Worm (Caenorhabditis elegans) whole organism, young adult: ENCODE data around the gene F41G3.5.

Source experiments
- D2030.7 ChIP-seq: fragments of 200-800 bp; sonication (Bioruptor generic); IDR thresholded peaks from 2 replicates; pipeline ENCODE4 v1.3.6; 2022; ENCODE audit warnings: missing genetic modification reagents, missing genetic modification characterization, missing compliant biosample characterization
- F10E7.11 ChIP-seq: sonication (generic microtip); optimal IDR thresholded peaks from 2 replicates; lab custom pipeline; 2017; ENCODE audit warnings: mild to moderate bottlenecking, missing genetic modification characterization, moderate library complexity, missing compliant biosample characterization
- F37B4.10 ChIP-seq: fragments of 200-800 bp; sonication (Bioruptor generic); IDR thresholded peaks from 2 replicates; pipeline ENCODE4 v1.3.6; 2022; ENCODE audit warnings: missing genetic modification characterization, missing compliant biosample characterization
- F55B11.4 ChIP-seq: sonication (generic microtip); optimal IDR thresholded peaks from 2 replicates; lab custom pipeline; 2016; ENCODE audit warnings: missing compliant biosample characterization, missing genetic modification characterization, borderline replicate concordance; ENCODE audit not compliant: insufficient read depth
- K11D2.4 ChIP-seq: fragments of 200-800 bp; sonication (Bioruptor generic); IDR thresholded peaks from 2 replicates; pipeline ENCODE4 v1.3.6; 2022; ENCODE audit warnings: missing genetic modification reagents, missing genetic modification characterization, missing compliant biosample characterization
- T07F8.4 ChIP-seq: sonication (generic microtip); optimal IDR thresholded peaks from 2 replicates; lab custom pipeline; 2016; ENCODE audit warnings: mild to moderate bottlenecking, missing genetic modification characterization, moderate library complexity, missing compliant biosample characterization
- Y53G8AR.9 ChIP-seq: fragments of 200-800 bp; sonication (Bioruptor generic); conservative IDR thresholded peaks from 2 replicates; pipeline ENCODE4 v1.3.6; 2022; ENCODE audit warnings: missing genetic modification reagents, missing genetic modification characterization, missing compliant biosample characterization
- Y56A3A.18 ChIP-seq: fragments of 200-800 bp; sonication (Bioruptor generic); IDR thresholded peaks from 2 replicates; pipeline ENCODE4 v1.3.6; 2022; ENCODE audit warnings: missing genetic modification reagents, missing genetic modification characterization, missing compliant biosample characterization
- Y67H2A.10 ChIP-seq: fragments of 200-800 bp; sonication (Bioruptor generic); conservative IDR thresholded peaks from 2 replicates; pipeline ENCODE4 v1.3.6; 2022; ENCODE audit warnings: missing genetic modification reagents, missing genetic modification characterization, missing compliant biosample characterization
- ama-1 ChIP-seq, 3 experiments: fragments of 150-350 bp in 1 of 3; sonication (generic microtip) in 2 of 3; optimal IDR thresholded peaks; 2 replicates each; lab custom pipeline; 2014 to 2018; ENCODE audit warnings: missing biosample characterization in 2 of 3, missing genetic modification characterization in 2 of 3, missing genetic modification reagents in 2 of 3
- aptf-3 ChIP-seq: fragments of 200-800 bp; sonication (Bioruptor generic); IDR thresholded peaks from 2 replicates; pipeline ENCODE4 v1.3.6; 2022; ENCODE audit warnings: missing genetic modification characterization, missing compliant biosample characterization
- atf-7 ChIP-seq: sonication (generic microtip); optimal IDR thresholded peaks from 2 replicates; lab custom pipeline; 2017; ENCODE audit warnings: mild to moderate bottlenecking, missing genetic modification characterization, missing compliant biosample characterization
- ceh-100 ChIP-seq: fragments of 200-800 bp; sonication (Bioruptor generic); IDR thresholded peaks from 2 replicates; pipeline ENCODE4 v1.3.6; 2022; ENCODE audit warnings: missing genetic modification reagents, missing genetic modification characterization, missing compliant biosample characterization
- ceh-27 ChIP-seq: fragments of 200-800 bp; sonication (Bioruptor generic); optimal IDR thresholded peaks from 2 replicates; lab custom pipeline; 2018; ENCODE audit warnings: mild to moderate bottlenecking, missing genetic modification characterization, moderate library complexity, missing compliant biosample characterization
- ceh-58 ChIP-seq: fragments of 200-800 bp; sonication (Bioruptor generic); IDR thresholded peaks from 2 replicates; pipeline ENCODE4 v1.3.6; 2022; ENCODE audit warnings: missing genetic modification characterization, missing compliant biosample characterization
- die-1 ChIP-seq: sonication (generic microtip); optimal IDR thresholded peaks from 2 replicates; lab custom pipeline; 2016; ENCODE audit warnings: missing genotype, mild to moderate bottlenecking, missing genetic modification characterization, missing compliant biosample characterization
- dox-1 ChIP-seq: fragments of 200-800 bp; sonication (Bioruptor generic); IDR thresholded peaks from 2 replicates; pipeline ENCODE4 v1.3.6; 2022; ENCODE audit warnings: missing genetic modification reagents, missing genetic modification characterization, missing compliant biosample characterization
- egl-44 ChIP-seq: fragments of 200-800 bp; sonication (Bioruptor generic); IDR thresholded peaks from 2 replicates; pipeline ENCODE4 v1.3.6; 2022; ENCODE audit warnings: missing genetic modification reagents, missing genetic modification characterization, missing compliant biosample characterization
- egrh-3 ChIP-seq: fragments of 200-800 bp; sonication (Bioruptor generic); IDR thresholded peaks from 2 replicates; pipeline ENCODE4 v1.3.6; 2022; ENCODE audit warnings: missing genetic modification reagents, missing genetic modification characterization, missing compliant biosample characterization
- hrde-1 ChIP-seq: sonication (generic microtip); optimal IDR thresholded peaks from 2 replicates; lab custom pipeline; 2016; ENCODE audit warnings: missing genetic modification characterization, mild to moderate bottlenecking, missing compliant biosample characterization, moderate library complexity, missing genotype, missing genetic modification reagents, borderline replicate concordance
- lag-1 ChIP-seq: fragments of 200-800 bp; sonication (Bioruptor generic); IDR thresholded peaks from 2 replicates; pipeline ENCODE4 v1.3.6; 2022; ENCODE audit warnings: missing genetic modification reagents, missing genetic modification characterization, missing compliant biosample characterization
- let-526 ChIP-seq: fragments of 200-800 bp; sonication (Bioruptor generic); IDR thresholded peaks from 2 replicates; pipeline ENCODE4 v1.3.6; 2022; ENCODE audit warnings: missing genetic modification reagents, missing genetic modification characterization, missing compliant biosample characterization
- lin-40 ChIP-seq: sonication (generic microtip); optimal IDR thresholded peaks from 2 replicates; lab custom pipeline; 2016; ENCODE audit warnings: missing genetic modification characterization, mild to moderate bottlenecking, missing compliant biosample characterization, missing genotype, missing genetic modification reagents
- lin-54 ChIP-seq: fragments of 200-800 bp; sonication (Bioruptor generic); optimal IDR thresholded peaks from 2 replicates; lab custom pipeline; 2018; ENCODE audit warnings: mild to moderate bottlenecking, missing genetic modification characterization, missing compliant biosample characterization
- lsy-27 ChIP-seq: sonication (generic microtip); optimal IDR thresholded peaks from 2 replicates; lab custom pipeline; 2017; ENCODE audit warnings: missing genetic modification characterization, mild to moderate bottlenecking, missing compliant biosample characterization, antibody characterized with exemption, missing genotype, borderline replicate concordance; ENCODE audit not compliant: insufficient read depth
- madf-10 ChIP-seq: sonication (generic microtip); optimal IDR thresholded peaks from 2 replicates; lab custom pipeline; 2016; ENCODE audit warnings: mild to moderate bottlenecking, missing genetic modification characterization, missing compliant biosample characterization
- nfyb-1 ChIP-seq: fragments of 200-800 bp; sonication (Bioruptor generic); IDR thresholded peaks from 2 replicates; pipeline ENCODE4 v1.3.6; 2022; ENCODE audit warnings: missing genetic modification reagents, missing genetic modification characterization, missing compliant biosample characterization
- nhr-120 ChIP-seq: fragments of 200-800 bp; sonication (Bioruptor generic); IDR thresholded peaks from 2 replicates; pipeline ENCODE4 v1.3.6; 2022; ENCODE audit warnings: missing genetic modification characterization, missing compliant biosample characterization
- pbrm-1 ChIP-seq: fragments of 200-800 bp; sonication (Bioruptor generic); IDR thresholded peaks from 2 replicates; pipeline ENCODE4 v1.3.6; 2022; ENCODE audit warnings: missing genetic modification reagents, missing genetic modification characterization, missing compliant biosample characterization
- repo-1 ChIP-seq: sonication (generic microtip); optimal IDR thresholded peaks from 2 replicates; lab custom pipeline; 2017; ENCODE audit warnings: mild to moderate bottlenecking, missing genetic modification characterization, missing compliant biosample characterization
- sdz-38 ChIP-seq: sonication (generic microtip); optimal IDR thresholded peaks from 2 replicates; lab custom pipeline; 2016; ENCODE audit warnings: missing genotype, missing genetic modification characterization, missing compliant biosample characterization
- snpc-1.1 ChIP-seq: sonication (generic microtip); optimal IDR thresholded peaks from 2 replicates; lab custom pipeline; 2017; ENCODE audit warnings: missing genetic modification characterization, mild to moderate bottlenecking, missing compliant biosample characterization, antibody characterized with exemption, moderate library complexity, missing genotype, missing genetic modification reagents; ENCODE audit not compliant: insufficient read depth
- snpc-1.3 ChIP-seq: sonication (generic microtip); optimal IDR thresholded peaks from 2 replicates; lab custom pipeline; 2017; ENCODE audit warnings: missing genetic modification characterization, mild to moderate bottlenecking, missing compliant biosample characterization, antibody characterized with exemption, moderate library complexity, missing genotype, missing genetic modification reagents; ENCODE audit not compliant: insufficient read depth
- tbx-9 ChIP-seq: sonication (generic microtip); optimal IDR thresholded peaks from 2 replicates; lab custom pipeline; 2016; ENCODE audit warnings: borderline replicate concordance, missing genetic modification characterization, inconsistent platforms, missing compliant biosample characterization
- tlf-1 ChIP-seq: fragments of 200-800 bp; sonication (Bioruptor generic); optimal IDR thresholded peaks from 2 replicates; lab custom pipeline; 2018; ENCODE audit warnings: mild to moderate bottlenecking, missing genetic modification characterization, missing compliant biosample characterization
- ztf-6 ChIP-seq: fragments of 200-800 bp; sonication (Bioruptor generic); IDR thresholded peaks from 2 replicates; pipeline ENCODE4 v1.3.6; 2022; ENCODE audit warnings: missing genetic modification reagents, missing genetic modification characterization, missing compliant biosample characterization

The F41G3.5 gene

DNA sequence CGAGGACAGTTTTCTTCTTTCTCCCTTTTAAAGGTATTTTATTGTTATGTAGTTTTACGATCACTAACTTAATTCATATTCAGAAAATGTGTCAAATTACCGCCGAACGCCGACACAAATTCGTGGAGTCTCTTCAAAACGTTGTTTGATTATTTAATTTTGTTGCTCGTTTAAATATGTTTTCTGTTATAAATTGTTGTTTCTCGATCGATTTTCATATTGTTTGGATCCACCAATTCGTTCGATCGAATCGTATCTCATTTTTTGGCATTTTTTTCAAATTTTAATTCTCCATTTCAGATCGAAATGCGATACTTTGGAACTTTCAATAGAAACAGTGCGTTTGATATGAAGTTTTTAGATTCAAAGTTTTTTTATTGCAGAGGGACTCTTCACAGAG, 3.9 kb upstream of the F41G3.5 start, which contains the start of gene F41G3.6:
Gene F41G3.6, plus strand, starts transcription at position 301 of the 400 bp plus-strand sequence.
- no peak for TF ChIP-seq F37B4.10 (GFP tag; lab: Robert Waterston, UW)
- no peak for TF ChIP-seq K11D2.4 (GFP tag; lab: Robert Waterston, UW)
- TF ChIP-seq Y56A3A.18 (GFP tag; lab: Robert Waterston, UW): no peak
- no peak for TF ChIP-seq pbrm-1 (GFP tag; lab: Robert Waterston, UW)
- no peak for TF ChIP-seq hrde-1 (tag; lab: Kevin White, UChicago)
- TF ChIP-seq tbx-9: no peak
- TF ChIP-seq lag-1: no peak
- TF ChIP-seq sdz-38: no peak
- no peak for TF ChIP-seq ceh-27 (GFP tag; lab: Kevin White, UChicago)
- TF ChIP-seq Y53G8AR.9 (GFP tag; lab: Robert Waterston, UW): no peak
- TF ChIP-seq snpc-1.3 (tag; lab: Kevin White, UChicago): no peak
- no peak for TF ChIP-seq D2030.7 (GFP tag; lab: Robert Waterston, UW)
- TF ChIP-seq lin-54: no peak
- TF ChIP-seq nhr-120 (GFP tag; lab: Robert Waterston, UW): no peak

DNA sequence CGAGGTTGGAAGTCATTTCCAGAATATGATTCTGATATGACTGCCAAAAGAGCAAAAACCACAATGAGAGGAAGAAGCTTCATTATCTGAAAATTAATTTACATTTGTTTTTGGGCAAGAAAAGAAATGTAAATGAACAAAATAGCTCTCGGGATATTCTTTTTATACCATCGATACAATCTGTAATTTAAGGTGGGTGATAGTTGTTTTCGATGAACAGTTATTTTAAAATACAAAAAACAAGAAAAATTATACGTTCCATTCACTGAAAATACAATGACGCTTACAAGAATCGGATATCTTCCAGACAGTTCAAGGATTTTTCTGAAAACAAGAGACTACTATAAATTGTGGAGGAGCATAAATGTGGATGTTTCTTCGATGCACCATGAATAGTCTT, 1.9 kb upstream of the F41G3.5 start, which contains the start of gene ins-15:
Gene ins-15, minus strand, starts transcription at position 101 of the 400 bp plus-strand sequence.
- TF ChIP-seq nfyb-1 (GFP tag; lab: Robert Waterston, UW) (no peak), die-1 (no peak), lin-40 (no peak), tlf-1 (no peak), repo-1 (tag; lab: Kevin White, UChicago) (no peak), dox-1 (GFP tag; lab: Robert Waterston, UW) (no peak), ama-1 (optimal IDR thresholded peaks at IDR 0.05; lab: Kevin White, UChicago) (no peak), ama-1 (GFP tag; optimal IDR thresholded peaks at IDR 0.05; lab: Kevin White, UChicago) (no peak), egrh-3 (GFP tag; lab: Robert Waterston, UW) (no peak), madf-10 (tag; lab: Kevin White, UChicago) (no peak), ztf-6 (GFP tag; lab: Robert Waterston, UW) (no peak), Y67H2A.10 (GFP tag; lab: Robert Waterston, UW) (no peak), egl-44 (no peak), lsy-27 (tag; lab: Kevin White, UChicago) (no peak), aptf-3 (no peak), D2030.7 (GFP tag; lab: Robert Waterston, UW) (no peak), let-526 (GFP tag; lab: Robert Waterston, UW) (no peak), atf-7 (tag; lab: Kevin White, UChicago) (no peak), pbrm-1 (GFP tag; lab: Robert Waterston, UW) (no peak), T07F8.4 (no peak), F55B11.4 (no peak)

DNA sequence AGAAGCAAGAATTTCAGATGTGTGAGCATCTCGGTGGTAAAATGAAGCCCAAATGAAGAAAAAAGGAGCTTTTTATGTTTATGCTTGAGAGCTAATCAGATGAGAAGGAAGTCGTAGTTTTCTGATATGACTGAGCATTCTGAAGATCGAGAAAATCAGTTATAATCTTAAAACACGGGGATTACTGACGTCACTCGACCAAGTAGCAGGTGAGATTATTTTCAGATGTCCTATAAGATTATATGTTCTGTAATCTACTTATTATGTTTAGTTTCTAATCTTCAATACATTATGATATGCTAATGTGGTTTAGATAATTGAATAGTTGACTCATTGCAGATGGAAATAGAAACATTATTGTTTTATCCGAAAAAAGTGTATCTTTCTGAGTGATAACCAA, 721 bp upstream of the F41G3.5 start, which contains the start of gene ins-14:
Gene ins-14, minus strand, starts transcription at position 32 of the 400 bp plus-strand sequence.
- TF ChIP-seq ceh-58 (GFP tag; lab: Robert Waterston, UW): no peak
- no peak for TF ChIP-seq snpc-1.1 (tag; lab: Kevin White, UChicago)
- no peak for TF ChIP-seq F10E7.11 (tag; lab: Kevin White, UChicago)
- no peak for TF ChIP-seq ceh-100 (GFP tag; lab: Robert Waterston, UW)
